Worm (Caenorhabditis elegans) whole organism, early embryonic: ENCODE results near the gene sluh-7.

Source experiments
- B0310.2 ChIP-seq: sonication (generic microtip); optimal IDR thresholded peaks from 2 replicates; lab custom pipeline; 2016; ENCODE audit warnings: mild to moderate bottlenecking, missing genetic modification characterization, missing compliant biosample characterization
- aly-1 ChIP-seq: sonication (generic microtip); optimal IDR thresholded peaks from 2 replicates; lab custom pipeline; 2016; ENCODE audit warnings: missing genetic modification characterization, missing compliant biosample characterization
- ama-1 ChIP-seq: fragments of 150-350 bp; optimal IDR thresholded peaks from 2 replicates; lab custom pipeline; 2014
- ceh-13 ChIP-seq: fragments of 200-800 bp; sonication (Bioruptor generic); optimal IDR thresholded peaks from 2 replicates; lab custom pipeline; 2018; ENCODE audit warnings: mild to moderate bottlenecking, missing genetic modification characterization, missing compliant biosample characterization
- ceh-36 ChIP-seq: sonication (generic microtip); optimal IDR thresholded peaks from 2 replicates; lab custom pipeline; 2016; ENCODE audit warnings: missing genetic modification characterization, inconsistent platforms, missing compliant biosample characterization
- ets-7 ChIP-seq: sonication (generic microtip); optimal IDR thresholded peaks from 2 replicates; lab custom pipeline; 2016; ENCODE audit warnings: missing genotype, missing genetic modification characterization, missing compliant biosample characterization
- flt-1 ChIP-seq: fragments of 200-800 bp; sonication (Bioruptor generic); IDR thresholded peaks from 2 replicates; pipeline ENCODE4 v1.3.6; 2022; ENCODE audit warnings: missing genetic modification characterization, missing compliant biosample characterization
- pes-1 ChIP-seq: fragments of 200-800 bp; sonication (Bioruptor generic); IDR thresholded peaks from 2 replicates; pipeline ENCODE4 v1.3.6; 2022; ENCODE audit warnings: missing genetic modification reagents, missing genetic modification characterization, missing compliant biosample characterization
- scrt-1 ChIP-seq: fragments of 200-800 bp; sonication (Bioruptor generic); IDR thresholded peaks from 2 replicates; pipeline ENCODE4 v1.3.6; 2022; ENCODE audit warnings: missing genetic modification characterization, missing compliant biosample characterization
- sea-1 ChIP-seq: fragments of 200-800 bp; sonication (Bioruptor generic); conservative IDR thresholded peaks from 2 replicates; pipeline ENCODE4 v1.3.6; 2022; ENCODE audit warnings: missing genetic modification characterization, missing compliant biosample characterization
- tbx-11 ChIP-seq: fragments of 200-800 bp; sonication (Bioruptor generic); IDR thresholded peaks from 2 replicates; pipeline ENCODE4 v1.3.6; 2022; ENCODE audit warnings: missing genetic modification characterization, missing compliant biosample characterization
- tra-4 ChIP-seq: sonication (generic microtip); optimal IDR thresholded peaks from 2 replicates; lab custom pipeline; 2017; ENCODE audit warnings: missing genetic modification characterization, missing compliant biosample characterization

- no peak for TF ChIP-seq flt-1
- TF ChIP-seq ama-1 (lab: Kevin White, UChicago) = no peak
- TF ChIP-seq ceh-13 (GFP tag; lab: Kevin White, UChicago) = no peak
- no peak for TF ChIP-seq scrt-1
- no peak for TF ChIP-seq ceh-36 (tag; lab: Kevin White, UChicago)
- TF ChIP-seq tbx-11 (GFP tag; lab: Robert Waterston, UW) = no peak
- TF ChIP-seq B0310.2 = no peak
- no peak for TF ChIP-seq pes-1
- no peak for TF ChIP-seq aly-1 (tag; lab: Kevin White, UChicago)
- TF ChIP-seq sea-1 (GFP tag; lab: Robert Waterston, UW) = no peak
- TF ChIP-seq tra-4 = no peak
- TF ChIP-seq ets-7 = no peak
These were observed 43.7 kb upstream of the sluh-7 start for ce11 chrV:10399290-10399689.
